Fruit fly (Drosophila melanogaster) ovary, adult (tissue): ENCODE measurements around the gene CG8568.

Source experiments
- CG17801 ChIP-seq: fragments of 200-800 bp; optimal IDR thresholded peaks from 2 replicates; lab custom pipeline; 2019; ENCODE audit warnings: missing biosample characterization, mild to moderate bottlenecking, missing genetic modification characterization, moderate library complexity; ENCODE audit not compliant: partially characterized antibody

The CG8568 gene

DNA sequence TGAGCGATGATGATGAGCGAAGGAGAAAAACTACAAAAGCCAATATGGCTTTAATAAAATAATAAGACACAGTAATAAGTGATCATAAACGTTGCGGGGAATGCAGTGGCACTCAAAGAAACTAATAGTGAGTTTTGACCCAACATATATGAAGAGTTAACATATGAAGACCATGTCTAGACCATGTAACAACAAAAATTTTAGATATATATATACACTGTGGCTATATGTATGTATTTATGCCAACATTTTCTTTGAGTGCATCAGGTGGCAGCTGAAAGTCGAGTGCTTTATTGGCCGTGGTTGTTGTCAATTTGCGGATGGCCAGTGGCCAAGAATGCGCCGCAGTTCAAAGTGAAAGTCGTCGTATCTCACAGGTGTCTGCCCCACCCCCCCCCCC is 21.5 kb upstream of the CG8568 start:
- TF ChIP-seq CG17801 (GFP tag; lab: Kevin White, UChicago), result no peak

DNA sequence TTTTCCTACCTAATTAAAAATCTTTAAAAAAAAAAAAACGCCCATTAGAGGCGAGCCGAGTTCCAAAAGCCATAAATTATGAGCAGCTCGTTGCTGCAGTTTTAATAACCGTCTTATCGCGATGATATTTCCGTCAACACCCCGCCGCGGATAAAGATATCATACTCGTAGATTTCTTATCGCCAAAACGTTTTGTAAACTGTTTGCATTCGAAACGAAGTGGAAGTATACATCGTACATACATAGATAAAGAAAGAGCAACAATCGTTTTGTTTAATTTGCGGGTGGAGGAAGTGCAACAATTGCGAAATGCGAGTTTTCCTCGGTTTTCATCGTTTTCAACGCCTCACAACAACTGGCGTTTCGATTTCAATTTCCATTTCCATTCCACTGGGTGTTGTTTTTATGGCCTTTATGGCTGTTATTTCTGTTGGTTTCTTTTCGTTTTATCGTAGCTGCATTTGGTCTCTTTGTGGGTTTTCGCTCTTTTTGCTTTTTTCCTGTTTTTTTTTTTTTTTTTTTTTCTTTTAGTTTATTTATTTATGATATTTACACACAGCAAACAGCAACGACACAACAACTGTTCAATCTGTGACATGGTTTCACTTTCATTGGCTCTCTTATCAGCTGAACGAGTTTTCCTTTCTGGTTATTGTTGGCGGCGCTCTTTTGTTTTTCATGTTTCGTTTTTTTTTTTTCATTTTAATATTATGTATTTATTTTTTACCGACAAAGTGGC is 20.8 kb upstream of the CG8568 start:
- TF ChIP-seq CG17801 (GFP tag; lab: Kevin White, UChicago), result no peak

DNA sequence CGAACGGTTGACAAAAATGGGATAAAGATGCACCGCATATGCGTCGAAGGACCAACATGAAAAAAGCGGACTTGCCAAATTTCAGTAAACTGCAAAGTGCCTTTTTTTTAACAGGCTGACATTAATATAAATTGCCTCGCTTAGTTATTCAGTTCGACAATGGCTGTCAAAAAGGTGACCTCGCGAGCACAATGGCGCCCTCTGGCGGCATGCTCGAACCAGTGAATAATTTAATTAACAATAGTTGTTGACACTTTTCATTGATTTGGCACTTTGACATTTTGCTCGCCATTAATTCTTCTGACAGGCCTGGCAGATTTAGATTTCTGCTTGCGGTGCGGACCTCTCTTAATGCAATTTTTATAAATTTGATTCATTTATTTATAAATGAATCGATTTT is 20.1 kb upstream of the CG8568 start:
- no peak for TF ChIP-seq CG17801 (GFP tag; lab: Kevin White, UChicago)

DNA sequence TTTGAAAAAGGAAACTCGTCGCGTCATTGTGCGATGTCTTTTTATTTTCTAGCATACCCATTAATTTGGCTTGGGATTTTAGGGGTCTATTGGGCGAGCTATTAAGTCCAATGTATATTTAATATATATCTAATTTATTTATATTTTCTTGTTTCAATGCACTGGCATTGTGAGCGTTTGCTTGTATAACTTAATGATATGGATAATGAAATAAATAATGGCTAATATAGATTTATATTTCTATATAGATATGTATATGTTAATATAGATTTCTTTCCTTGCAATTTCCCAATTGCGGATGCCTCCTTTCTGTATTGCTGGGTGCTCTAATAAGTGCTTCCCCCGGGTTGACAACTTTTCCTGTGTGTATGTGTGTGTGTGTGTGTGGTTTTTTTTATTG is 19.2 kb upstream of the CG8568 start:
- TF ChIP-seq CG17801 (GFP tag; lab: Kevin White, UChicago), result no peak

DNA sequence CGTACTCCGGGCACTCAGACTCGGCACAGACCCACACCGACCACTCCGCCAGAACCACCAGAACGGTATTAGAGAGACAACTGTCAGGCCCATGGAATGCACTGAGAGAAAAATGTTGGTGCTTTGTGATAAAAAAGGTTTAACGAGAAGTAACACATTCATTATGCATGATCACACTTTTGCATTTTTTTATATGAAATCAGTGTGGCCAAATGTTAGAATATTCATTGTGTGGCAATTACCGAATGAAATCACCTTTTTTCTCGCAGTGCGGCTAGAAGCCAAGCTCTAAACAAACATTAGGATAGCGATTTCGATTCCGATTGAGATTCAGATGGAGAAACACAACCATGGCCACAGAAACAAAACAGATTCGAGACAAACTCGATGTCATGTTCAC is 13.2 kb upstream of the CG8568 start:
- no peak for TF ChIP-seq CG17801 (GFP tag; lab: Kevin White, UChicago)

DNA sequence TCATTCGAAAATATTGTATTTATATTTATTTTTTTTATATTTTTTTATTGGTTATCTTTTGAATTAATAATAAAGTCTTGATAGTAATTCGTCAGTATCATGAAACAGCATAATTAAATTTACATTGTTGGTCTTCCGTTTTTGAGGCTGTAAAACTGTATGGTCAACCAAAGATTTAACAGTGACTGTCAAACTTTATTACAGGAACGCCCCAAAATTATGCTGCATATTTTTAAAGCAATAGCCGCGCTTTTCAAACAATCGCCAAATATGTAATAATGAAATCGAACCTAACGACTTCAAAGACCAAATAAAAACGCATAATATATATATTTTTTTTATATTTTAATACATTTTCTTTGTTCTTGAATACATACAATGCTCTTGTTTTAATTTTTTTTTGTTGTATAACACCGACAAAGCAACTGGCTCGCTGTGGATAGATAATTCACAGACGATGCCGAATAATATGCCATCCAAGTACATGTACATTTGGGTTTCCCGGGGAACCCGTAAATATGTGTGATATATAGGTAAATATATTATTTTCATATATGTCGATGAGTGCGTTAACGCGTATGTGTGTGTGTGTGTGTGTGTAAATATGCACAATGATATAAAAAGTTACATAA is 3.6 kb upstream of the CG8568 start:
- no peak for TF ChIP-seq CG17801 (GFP tag; lab: Kevin White, UChicago)

DNA sequence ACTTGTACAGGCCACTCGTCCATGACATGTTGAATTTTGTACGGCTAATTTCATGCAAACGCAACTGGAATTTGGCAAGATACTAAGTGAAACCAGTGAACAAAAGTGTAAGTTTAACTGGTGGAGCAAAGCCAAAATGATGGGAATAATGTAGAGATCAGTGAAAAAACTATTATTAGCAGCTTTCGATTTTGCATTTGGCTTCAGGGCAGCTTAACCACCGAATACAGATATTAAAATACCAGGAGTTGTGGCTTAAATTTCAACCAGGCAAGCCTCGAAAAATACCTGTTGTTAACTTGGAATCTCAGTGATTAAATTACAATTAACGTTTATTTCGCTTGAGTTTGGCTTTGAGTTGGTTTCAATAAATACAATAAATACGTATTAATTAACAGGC is 3.7 kb downstream of the CG8568 start, which contains the start of gene p-cup:
p-cup (minus strand) TSS at position 101 of the 400 bp plus-strand sequence.
- TF ChIP-seq CG17801 (GFP tag; lab: Kevin White, UChicago), result no peak

DNA sequence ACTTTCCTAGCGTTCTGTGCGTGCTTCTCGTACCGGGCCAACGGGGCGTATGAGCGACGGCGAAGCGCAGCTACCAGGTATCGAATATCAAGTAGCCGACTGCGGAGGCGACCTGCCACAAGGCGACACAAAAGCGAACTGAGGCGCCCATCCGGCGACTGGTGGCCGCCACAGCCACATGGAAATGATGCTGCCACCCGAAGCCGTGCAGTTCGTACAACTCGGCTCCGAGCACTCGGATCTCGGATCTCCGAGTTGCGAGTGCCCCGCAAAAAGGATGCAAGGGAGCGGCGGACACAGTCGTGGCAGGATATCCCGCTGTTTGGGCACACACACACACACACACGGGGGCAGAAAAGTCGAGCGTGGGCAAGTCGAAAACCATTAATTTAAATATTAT is 8.5 kb downstream of the CG8568 start, which contains the start of the genes CG12994 and CG46464:
CG12994 (minus strand) TSS at position 115 of the 400 bp plus-strand sequence.
CG46464 (minus strand) TSS at position 115 of the 400 bp plus-strand sequence.
- no peak for TF ChIP-seq CG17801 (GFP tag; lab: Kevin White, UChicago)

DNA sequence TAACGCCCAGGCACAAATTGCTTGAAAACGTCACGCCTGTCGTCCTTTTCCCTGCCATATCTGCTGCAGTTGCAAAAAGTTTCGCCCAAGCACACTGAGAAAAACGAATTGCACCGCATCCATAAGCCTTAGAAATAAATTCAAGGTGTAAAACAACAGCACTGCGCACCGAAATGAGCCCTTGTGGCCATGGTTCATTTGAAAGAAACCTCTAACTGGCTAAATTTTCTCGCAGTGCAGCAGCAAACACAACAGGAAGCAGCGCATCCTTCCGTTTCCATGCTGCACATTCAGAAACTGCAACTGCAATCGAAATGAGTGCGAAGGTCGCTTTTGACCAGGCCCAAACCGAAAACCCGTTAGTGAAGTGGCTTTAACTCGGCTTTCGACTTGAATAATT is 28.0 kb downstream of the CG8568 start:
- no peak for TF ChIP-seq CG17801 (GFP tag; lab: Kevin White, UChicago)

DNA sequence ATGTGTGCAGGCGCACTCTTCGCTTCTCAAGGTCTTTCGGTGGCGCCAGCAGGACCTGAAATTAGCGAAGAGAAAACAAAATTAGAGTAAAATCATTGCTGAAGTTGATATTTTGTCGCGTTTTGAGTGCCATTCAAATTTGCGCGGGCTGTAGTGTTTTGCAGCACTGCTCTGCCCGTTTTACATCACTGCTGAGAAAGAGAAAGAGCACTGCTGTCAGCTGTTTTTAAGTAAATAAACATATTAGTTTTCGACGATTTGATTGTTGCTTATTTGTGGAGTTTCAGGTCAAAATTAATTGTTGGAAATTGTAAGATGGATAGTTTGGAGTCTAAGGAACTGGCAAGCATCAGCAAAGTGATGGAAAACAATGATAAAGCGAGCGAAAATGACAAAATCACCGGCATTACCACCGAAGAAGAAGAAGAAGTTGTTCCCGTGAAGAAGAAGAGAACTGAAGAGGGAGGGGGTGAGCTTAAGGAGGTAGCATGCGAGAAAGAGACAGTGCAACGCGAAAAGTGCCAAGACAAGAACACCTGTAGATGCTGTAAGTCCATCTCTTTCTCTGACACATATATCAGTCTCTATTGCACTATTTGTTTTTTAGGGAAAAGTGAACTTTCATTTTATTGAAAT is 28.9 kb downstream of the CG8568 start, which contains the start of gene ENGase:
ENGase (plus strand) TSS at position 282 of the 636 bp plus-strand sequence.
- no peak for TF ChIP-seq CG17801 (GFP tag; lab: Kevin White, UChicago)

DNA sequence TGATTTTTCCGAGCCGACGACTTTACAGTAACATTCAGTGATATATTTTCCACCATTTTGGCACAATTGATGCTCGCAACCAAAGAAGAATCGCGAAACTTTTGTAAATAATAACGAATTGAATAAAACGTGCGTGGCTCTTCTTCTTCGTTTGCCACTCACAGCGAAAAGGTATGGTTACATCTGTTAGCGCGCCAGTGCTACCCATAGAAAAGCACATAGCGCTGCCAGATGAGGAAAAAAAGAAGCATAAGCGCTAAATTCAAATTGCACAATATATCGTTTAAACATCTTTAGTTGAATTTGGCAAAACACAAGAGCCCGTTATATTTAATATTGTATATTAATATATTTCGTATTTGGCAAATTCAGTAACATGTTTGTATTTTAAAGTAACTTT is 30.4 kb downstream of the CG8568 start, which contains the start of gene CG8611:
CG8611 (minus strand) TSS at position 159 of the 400 bp plus-strand sequence.
- TF ChIP-seq CG17801 (GFP tag; lab: Kevin White, UChicago), result no peak

DNA sequence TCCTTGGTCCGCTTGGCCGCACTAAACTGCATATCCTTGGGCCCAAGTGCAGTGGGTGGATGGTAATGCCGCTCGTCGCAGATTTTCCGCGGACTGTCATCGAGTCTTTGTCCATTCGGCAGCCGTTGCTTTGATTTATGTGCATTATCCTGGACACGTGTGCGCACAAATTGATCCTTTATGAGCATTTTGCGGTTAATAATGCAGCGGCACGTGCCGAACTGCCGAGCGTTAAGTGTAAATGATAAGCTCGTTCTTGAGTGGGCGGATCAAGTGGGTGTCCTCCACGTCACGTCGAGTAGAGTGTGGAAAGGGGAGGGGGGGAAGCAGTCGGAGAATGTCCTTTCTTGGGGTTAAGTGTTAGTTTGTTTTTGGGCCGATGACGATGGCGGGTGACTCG is 44.6 kb downstream of the CG8568 start:
- no peak for TF ChIP-seq CG17801 (GFP tag; lab: Kevin White, UChicago)

DNA sequence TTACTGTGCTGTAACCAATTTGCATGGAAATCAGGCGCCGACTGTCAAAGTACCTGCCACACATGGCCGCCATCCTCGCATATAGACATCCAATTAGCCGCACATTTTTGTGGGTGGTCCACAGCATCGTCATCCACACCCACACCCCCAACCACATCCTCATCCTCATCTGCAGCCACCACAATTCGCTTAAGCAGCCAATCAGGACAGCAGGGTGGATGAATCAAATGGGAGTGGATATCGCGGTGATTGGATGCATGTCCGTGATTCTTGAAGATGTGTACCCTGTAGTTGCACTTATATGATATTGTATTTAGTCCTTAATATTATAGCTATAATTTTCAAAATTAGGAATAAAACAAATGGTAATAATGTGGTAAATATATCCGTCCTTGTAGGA is 47.5 kb downstream of the CG8568 start:
- TF ChIP-seq CG17801 (GFP tag; lab: Kevin White, UChicago), result no peak
